Fruit fly (Drosophila melanogaster) whole organism, prepupa: ENCODE results near the gene CG3699.

ENCODE experiments used
- Blimp-1 ChIP-seq: fragments of 200-800 bp; sonication (Bioruptor generic); optimal IDR thresholded peaks from 3 replicates; lab custom pipeline; 2017; ENCODE audit warnings: missing biosample characterization, missing genetic modification characterization, mild to moderate bottlenecking, moderate library complexity, missing genetic modification reagents
- CG10631 ChIP-seq: fragments of 200-800 bp; sonication (Bioruptor generic); optimal IDR thresholded peaks from 2 replicates; lab custom pipeline; 2016; ENCODE audit warnings: missing biosample characterization, missing genetic modification characterization
- CG10669 ChIP-seq: fragments of 200-800 bp; sonication (Bioruptor generic); optimal IDR thresholded peaks from 3 replicates; lab custom pipeline; 2018; ENCODE audit warnings: missing biosample characterization, mild to moderate bottlenecking, missing genetic modification characterization, moderate library complexity
- CG11294 ChIP-seq: fragments of 200-800 bp; sonication (Bioruptor generic); IDR thresholded peaks from 2 replicates; pipeline ENCODE4 v1.3.6; 2022; ENCODE audit warnings: missing biosample characterization, missing genetic modification characterization
- CG11902 ChIP-seq: fragments of 200-800 bp; sonication (Bioruptor generic); optimal IDR thresholded peaks from 3 replicates; lab custom pipeline; 2016; ENCODE audit warnings: missing biosample characterization, missing genetic modification characterization
- CG15336 ChIP-seq: fragments of 200-800 bp; sonication (Bioruptor generic); IDR thresholded peaks from 2 replicates; pipeline ENCODE4 v1.3.6; 2022; ENCODE audit warnings: missing biosample characterization, missing genetic modification characterization
- CG1621 ChIP-seq: fragments of 200-800 bp; sonication (Bioruptor generic); optimal IDR thresholded peaks from 3 replicates; lab custom pipeline; 2018; ENCODE audit warnings: missing biosample characterization, mild to moderate bottlenecking, missing genetic modification characterization
- CG16779 ChIP-seq: fragments of 200-800 bp; sonication (Bioruptor generic); optimal IDR thresholded peaks from 3 replicates; lab custom pipeline; 2017; ENCODE audit warnings: missing biosample characterization, mild to moderate bottlenecking, missing genetic modification characterization
- CG31627 ChIP-seq: fragments of 200-800 bp; sonication (Bioruptor generic); optimal IDR thresholded peaks from 3 replicates; lab custom pipeline; 2016; ENCODE audit warnings: missing biosample characterization, missing genetic modification characterization
- CG32006 ChIP-seq: fragments of 200-800 bp; sonication (Bioruptor generic); optimal IDR thresholded peaks from 3 replicates; lab custom pipeline; 2017; ENCODE audit warnings: missing biosample characterization, mild to moderate bottlenecking, missing genetic modification characterization
- CG6163 ChIP-seq: fragments of 200-800 bp; sonication (Bioruptor generic); IDR thresholded peaks from 3 replicates; pipeline ENCODE4 v1.3.6; 2022; ENCODE audit warnings: missing biosample characterization, missing genetic modification characterization
- CG6808 ChIP-seq: fragments of 200-800 bp; sonication (Bioruptor generic); optimal IDR thresholded peaks from 3 replicates; lab custom pipeline; 2017; ENCODE audit warnings: missing biosample characterization, missing genetic modification characterization, mild to moderate bottlenecking, moderate library complexity, missing genetic modification reagents
- CG8119 ChIP-seq: fragments of 200-800 bp; sonication (Bioruptor generic); IDR thresholded peaks from 3 replicates; pipeline ENCODE4 v1.3.6; 2022; ENCODE audit warnings: missing biosample characterization, missing genetic modification characterization
- CG8319 ChIP-seq: fragments of 200-800 bp; sonication (Bioruptor generic); optimal IDR thresholded peaks from 3 replicates; lab custom pipeline; 2016; ENCODE audit warnings: missing biosample characterization, missing genetic modification characterization
- CG8632 ChIP-seq: fragments of 200-800 bp; sonication (Bioruptor generic); optimal IDR thresholded peaks from 3 replicates; lab custom pipeline; 2016; ENCODE audit warnings: missing biosample characterization, missing genetic modification characterization
- CG9139 ChIP-seq: fragments of 200-800 bp; sonication (Bioruptor generic); optimal IDR thresholded peaks from 3 replicates; lab custom pipeline; 2017; ENCODE audit warnings: missing biosample characterization, mild to moderate bottlenecking, missing genetic modification characterization
- Eip78C ChIP-seq: fragments of 200-800 bp; sonication (Bioruptor generic); peaks from one replicate; lab custom pipeline; 2016; ENCODE audit warnings: missing biosample characterization, missing genetic modification characterization
- Ets96B ChIP-seq: fragments of 200-800 bp; optimal IDR thresholded peaks from 2 replicates; lab custom pipeline; 2019; ENCODE audit warnings: missing biosample characterization, mild to moderate bottlenecking, missing genetic modification characterization, moderate library complexity
- Hr38 ChIP-seq: sonication (Bioruptor generic); optimal IDR thresholded peaks from 2 replicates; lab custom pipeline; 2016; ENCODE audit warnings: missing biosample characterization, missing genetic modification characterization
- Hr39 ChIP-seq: fragments of 200-800 bp; sonication (Bioruptor generic); optimal IDR thresholded peaks from 2 replicates; lab custom pipeline; 2016; ENCODE audit warnings: missing biosample characterization, missing genetic modification characterization
- Hr4 ChIP-seq: fragments of 200-800 bp; sonication (Bioruptor generic); optimal IDR thresholded peaks from 3 replicates; lab custom pipeline; 2016; ENCODE audit warnings: missing biosample characterization, missing genetic modification characterization
- Lpt ChIP-seq: fragments of 200-800 bp; sonication (Bioruptor generic); optimal IDR thresholded peaks from 3 replicates; lab custom pipeline; 2016; ENCODE audit warnings: missing biosample characterization, missing genetic modification characterization
- Met ChIP-seq: fragments of 200-800 bp; sonication (Bioruptor generic); optimal IDR thresholded peaks from 3 replicates; lab custom pipeline; 2016; ENCODE audit warnings: missing biosample characterization, missing genetic modification characterization
- OdsH ChIP-seq: fragments of 200-800 bp; sonication (Bioruptor generic); optimal IDR thresholded peaks from 3 replicates; lab custom pipeline; 2016; ENCODE audit warnings: missing biosample characterization, missing genetic modification characterization
- Smox ChIP-seq: fragments of 200-800 bp; sonication (Bioruptor generic); optimal IDR thresholded peaks from 3 replicates; lab custom pipeline; 2016; ENCODE audit warnings: missing biosample characterization, missing genetic modification characterization
- Sox102F ChIP-seq: fragments of 200-800 bp; sonication (Bioruptor generic); optimal IDR thresholded peaks from 2 replicates; lab custom pipeline; 2016; ENCODE audit warnings: missing biosample characterization, mild to moderate bottlenecking, missing genetic modification characterization
- Sox14 ChIP-seq: fragments of 200-800 bp; sonication (Bioruptor generic); optimal IDR thresholded peaks from 3 replicates; lab custom pipeline; 2016; ENCODE audit warnings: missing biosample characterization, missing genetic modification characterization
- Sox15 ChIP-seq: fragments of 200-800 bp; sonication (Bioruptor generic); optimal IDR thresholded peaks from 3 replicates; lab custom pipeline; 2016; ENCODE audit warnings: missing biosample characterization, missing genetic modification characterization
- achi ChIP-seq: fragments of 200-800 bp; sonication (Bioruptor generic); optimal IDR thresholded peaks from 3 replicates; lab custom pipeline; 2016; ENCODE audit warnings: missing biosample characterization, missing genetic modification characterization
- acj6 ChIP-seq: fragments of 200-800 bp; sonication (Bioruptor generic); optimal IDR thresholded peaks from 3 replicates; lab custom pipeline; 2016; ENCODE audit warnings: missing biosample characterization, missing genetic modification characterization
- cyc ChIP-seq: fragments of 200-800 bp; sonication (Bioruptor generic); optimal IDR thresholded peaks from 3 replicates; lab custom pipeline; 2016; ENCODE audit warnings: missing biosample characterization, missing genetic modification characterization
- dac ChIP-seq: fragments of 200-800 bp; sonication (Bioruptor generic); optimal IDR thresholded peaks from 2 replicates; lab custom pipeline; 2017; ENCODE audit warnings: missing biosample characterization, mild to moderate bottlenecking, missing genetic modification characterization
- dsx ChIP-seq: fragments of 200-800 bp; optimal IDR thresholded peaks from 3 replicates; lab custom pipeline; 2019; ENCODE audit warnings: missing biosample characterization, mild to moderate bottlenecking, missing genetic modification characterization, moderate library complexity; ENCODE audit not compliant: poor library complexity, severe bottlenecking
- eg ChIP-seq: fragments of 200-800 bp; sonication (Bioruptor generic); IDR thresholded peaks from 3 replicates; pipeline ENCODE4 v1.3.6; 2022; ENCODE audit warnings: missing biosample characterization, missing genetic modification characterization
- lz ChIP-seq: fragments of 200-800 bp; sonication (Bioruptor generic); optimal IDR thresholded peaks from 3 replicates; lab custom pipeline; 2016; ENCODE audit warnings: missing biosample characterization, missing genetic modification characterization
- net ChIP-seq: fragments of 200-800 bp; sonication (Bioruptor generic); optimal IDR thresholded peaks from 3 replicates; lab custom pipeline; 2016; ENCODE audit warnings: missing biosample characterization, missing genetic modification characterization
- pdm3 ChIP-seq: fragments of 200-800 bp; sonication (Bioruptor generic); optimal IDR thresholded peaks from 3 replicates; lab custom pipeline; 2016; ENCODE audit warnings: missing biosample characterization, missing genetic modification characterization
- salr ChIP-seq, 2 experiments: fragments of 200-800 bp; sonication (Bioruptor generic); optimal IDR thresholded peaks; 3 replicates each; lab custom pipeline; 2016 to 2018; ENCODE audit warnings: missing biosample characterization in 2 of 2, missing genetic modification characterization in 2 of 2, mild to moderate bottlenecking in 1 of 2
- ss ChIP-seq, 2 experiments: fragments of 200-800 bp; sonication (Bioruptor generic); optimal IDR thresholded peaks; 2 replicates in 1 of 2; 3 replicates in 1 of 2; lab custom pipeline; 2017 to 2018; ENCODE audit warnings: mild to moderate bottlenecking in 2 of 2, missing biosample characterization in 2 of 2, missing genetic modification characterization in 2 of 2, moderate library complexity in 1 of 2
- svp ChIP-seq: fragments of 200-800 bp; sonication (Bioruptor generic); peaks from one replicate; lab custom pipeline; 2016; ENCODE audit warnings: missing biosample characterization, missing genetic modification characterization
- topi ChIP-seq: fragments of 200-800 bp; sonication (Bioruptor generic); optimal IDR thresholded peaks from 3 replicates; lab custom pipeline; 2016; ENCODE audit warnings: missing biosample characterization, missing genetic modification characterization
- vri ChIP-seq: fragments of 200-800 bp; sonication (Bioruptor generic); optimal IDR thresholded peaks from 3 replicates; lab custom pipeline; 2016; ENCODE audit warnings: missing biosample characterization, mild to moderate bottlenecking, missing genetic modification characterization

CG3699 gene

dm6 chrX:947450-948284 lies at the start of gene CG3699 (continued):
- TF ChIP-seq CG32006 = peak; percentile 62
- TF ChIP-seq, all 60 proteins: peak for 37

- TF ChIP-seq net (GFP tag; lab: Kevin White, UChicago) = no peak
- TF ChIP-seq CG1621 (tag; lab: Kevin White, UChicago) = no peak
- TF ChIP-seq Sox14 = no peak
- TF ChIP-seq Eip78C (GFP tag; lab: Kevin White, UChicago) = no peak
- TF ChIP-seq Sox102F = no peak
- TF ChIP-seq Sox15 = no peak
- no peak for TF ChIP-seq achi (GFP tag; lab: Kevin White, UChicago)
- no peak for TF ChIP-seq Hr38 (GFP tag; lab: Kevin White, UChicago)
- TF ChIP-seq Smox (GFP tag; lab: Kevin White, UChicago) = no peak
- no peak for TF ChIP-seq dsx
Observed at dm6 chrX:990218-990617, 42.9 kb upstream of the CG3699 start, which contains the start of gene CG18823. CG18823 (plus strand) TSS chrX:990518.

- TF ChIP-seq CG8319 (GFP tag; lab: Kevin White, UChicago) = no peak
- no peak for TF ChIP-seq CG11294 (GFP tag; lab: Robert Waterston, UW)
Observed at dm6 chrX:985911-986310, 38.6 kb upstream of the CG3699 start.

dm6 chrX:966818-967217 lies 19.5 kb upstream of the CG3699 start:
- TF ChIP-seq svp (GFP tag; lab: Kevin White, UChicago) (no peak), Eip78C (GFP tag; lab: Kevin White, UChicago) (peak; percentile 21)

dm6 chrX:964012-964411 lies 16.7 kb upstream of the CG3699 start:
- TF ChIP-seq Hr4 (no peak), CG6808 (GFP tag; lab: Kevin White, UChicago) (no peak), CG31627 (GFP tag; lab: Kevin White, UChicago) (peak; percentile 23), Blimp-1 (GFP tag; lab: Kevin White, UChicago) (no peak), vri (no peak), dsx (no peak), CG8632 (GFP tag; lab: Kevin White, UChicago) (no peak), Ets96B (tag; lab: Kevin White, UChicago) (no peak), topi (GFP tag; lab: Kevin White, UChicago) (peak; percentile 8), cyc (peak; percentile 18), Hr39 (GFP tag; lab: Kevin White, UChicago) (peak; percentile 4), Lpt (GFP tag; lab: Kevin White, UChicago) (no peak), lz (GFP tag; lab: Kevin White, UChicago) (no peak), Met (GFP tag; lab: Kevin White, UChicago) (peak; percentile 31), salr (GFP tag; optimal IDR thresholded peaks at IDR 0.05; lab: Kevin White, UChicago) (no peak), Smox (GFP tag; lab: Kevin White, UChicago) (no peak), CG10631 (GFP tag; lab: Kevin White, UChicago) (no peak), Eip78C (GFP tag; lab: Kevin White, UChicago) (peak; percentile 31), CG8319 (GFP tag; lab: Kevin White, UChicago) (no peak), CG8119 (GFP tag; lab: Robert Waterston, UW) (no peak), acj6 (GFP tag; lab: Kevin White, UChicago) (no peak)

- TF ChIP-seq CG10669 (GFP tag; lab: Kevin White, UChicago) = peak; percentile 25
- no peak for TF ChIP-seq ss (GFP tag; optimal IDR thresholded peaks at IDR 0.05; lab: Kevin White, UChicago)
- TF ChIP-seq Hr4 = no peak
- no peak for TF ChIP-seq CG9139
- no peak for TF ChIP-seq dac (GFP tag; lab: Kevin White, UChicago)
- TF ChIP-seq pdm3 = no peak
- no peak for TF ChIP-seq OdsH (GFP tag; lab: Kevin White, UChicago)
- peak; percentile 20 for TF ChIP-seq CG31627 (GFP tag; lab: Kevin White, UChicago)
- TF ChIP-seq CG11902 = no peak
- TF ChIP-seq CG10631 (GFP tag; lab: Kevin White, UChicago) = no peak
- no peak for TF ChIP-seq CG15336 (GFP tag; lab: Robert Waterston, UW)
- no peak for TF ChIP-seq CG16779
- 0 out of 3 replicates have a peak, but pooled peaks have one; percentile 30 for TF ChIP-seq CG6163 (GFP tag; lab: Robert Waterston, UW)
- TF ChIP-seq eg (GFP tag; lab: Robert Waterston, UW) = no peak
- peak; percentile 0 for TF ChIP-seq Sox15
Observed at dm6 chrX:955873-956272, 8.6 kb upstream of the CG3699 start.
